Worm (Caenorhabditis elegans) whole organism, L4 larva: ENCODE data around the gene Y75B7AL.2.

Source experiments
- F49E8.2 ChIP-seq: sonication (generic microtip); optimal IDR thresholded peaks from 2 replicates; lab custom pipeline; 2016; ENCODE audit warnings: missing compliant biosample characterization, mild to moderate bottlenecking, missing genetic modification characterization, borderline replicate concordance
- R02D3.7 ChIP-seq: fragments of 150-350 bp; sonication (generic microtip); optimal IDR thresholded peaks from 3 replicates; lab custom pipeline; 2014; ENCODE audit warnings: missing biosample characterization, missing genetic modification characterization
- Y5F2A.4 ChIP-seq: fragments of 200-800 bp; sonication (Bioruptor generic); optimal IDR thresholded peaks from 2 replicates; lab custom pipeline; 2018; ENCODE audit warnings: mild to moderate bottlenecking, missing genetic modification characterization, missing compliant biosample characterization
- Y75B8A.6 ChIP-seq: fragments of 200-800 bp; sonication (Bioruptor generic); IDR thresholded peaks from 2 replicates; pipeline ENCODE4 v1.3.6; 2022; ENCODE audit warnings: missing genetic modification reagents, missing genetic modification characterization, missing compliant biosample characterization
- aha-1 ChIP-seq: fragments of 150-350 bp; peaks from one replicate; lab custom pipeline; 2014; ENCODE audit warnings: missing biosample characterization, missing genetic modification characterization
- attf-4 ChIP-seq: sonication (generic microtip); optimal IDR thresholded peaks from 3 replicates; lab custom pipeline; 2017; ENCODE audit warnings: missing biosample characterization, missing genetic modification characterization
- ceh-28 ChIP-seq: fragments of 150-350 bp; optimal IDR thresholded peaks from 2 replicates; lab custom pipeline; 2014; ENCODE audit warnings: missing biosample characterization, missing genetic modification reagents, missing genetic modification characterization
- ceh-44 ChIP-seq: fragments of 200-800 bp; sonication (Bioruptor generic); IDR thresholded peaks from 2 replicates; pipeline ENCODE4 v1.3.6; 2022; ENCODE audit warnings: missing genetic modification reagents, missing genetic modification characterization, missing compliant biosample characterization
- ceh-82 ChIP-seq: sonication (generic microtip); optimal IDR thresholded peaks from 2 replicates; lab custom pipeline; 2017; ENCODE audit warnings: missing biosample characterization, missing genetic modification characterization
- ces-1 ChIP-seq: fragments of 150-350 bp; sonication (generic microtip); optimal IDR thresholded peaks from 4 replicates; lab custom pipeline; 2014; ENCODE audit warnings: missing biosample characterization, missing genetic modification reagents, missing genetic modification characterization
- daf-16 ChIP-seq, 3 experiments: sonication (generic microtip); optimal IDR thresholded peaks; 2 replicates each; lab custom pipeline; 2016 to 2017; ENCODE audit warnings: missing genetic modification characterization in 3 of 3, missing genetic modification reagents in 3 of 3, mild to moderate bottlenecking in 2 of 3, missing compliant biosample characterization in 2 of 3, missing biosample characterization in 1 of 3, moderate library complexity in 1 of 3
- dmd-6 ChIP-seq: fragments of 200-800 bp; sonication (Bioruptor generic); IDR thresholded peaks from 2 replicates; pipeline ENCODE4 v1.3.6; 2022; ENCODE audit warnings: missing genetic modification reagents, missing genetic modification characterization, missing compliant biosample characterization
- dmd-9 ChIP-seq: fragments of 200-800 bp; sonication (Bioruptor generic); IDR thresholded peaks from 2 replicates; pipeline ENCODE4 v1.3.6; 2022; ENCODE audit warnings: missing genetic modification reagents, missing genetic modification characterization, missing compliant biosample characterization
- dpl-1 ChIP-seq: fragments of 150-350 bp; optimal IDR thresholded peaks from 2 replicates; lab custom pipeline; 2014; ENCODE audit warnings: missing biosample characterization, missing genetic modification reagents, missing genetic modification characterization
- duxl-1 ChIP-seq: sonication (generic microtip); optimal IDR thresholded peaks from 2 replicates; lab custom pipeline; 2016; ENCODE audit warnings: mild to moderate bottlenecking, missing genetic modification characterization, moderate library complexity, missing compliant biosample characterization; ENCODE audit not compliant: poor library complexity
- fkh-10 ChIP-seq: fragments of 150-350 bp; optimal IDR thresholded peaks from 2 replicates; lab custom pipeline; 2014; ENCODE audit warnings: missing biosample characterization, missing genetic modification reagents, missing genetic modification characterization
- fos-1 ChIP-seq: fragments of 150-350 bp; optimal IDR thresholded peaks from 2 replicates; lab custom pipeline; 2014; ENCODE audit warnings: missing biosample characterization, missing genetic modification characterization
- hif-1 ChIP-seq, 2 experiments: sonication (generic microtip); optimal IDR thresholded peaks; 2 replicates each; lab custom pipeline; 2016 to 2017; ENCODE audit warnings: missing compliant biosample characterization in 2 of 2, missing genetic modification characterization in 2 of 2, missing genetic modification reagents in 2 of 2, missing genotype in 2 of 2, mild to moderate bottlenecking in 1 of 2
- hlh-11 ChIP-seq: fragments of 200-800 bp; sonication (Bioruptor generic); optimal IDR thresholded peaks from 2 replicates; lab custom pipeline; 2018; ENCODE audit warnings: mild to moderate bottlenecking, missing genetic modification characterization, missing compliant biosample characterization
- hlh-30 ChIP-seq: sonication (generic microtip); optimal IDR thresholded peaks from 2 replicates; lab custom pipeline; 2017; ENCODE audit warnings: antibody characterized with exemption, mild to moderate bottlenecking, missing genetic modification characterization, missing compliant biosample characterization; ENCODE audit not compliant: insufficient read depth
- lin-1 ChIP-seq: fragments of 200-800 bp; sonication (Bioruptor generic); IDR thresholded peaks from 2 replicates; pipeline ENCODE4 v1.3.6; 2022; ENCODE audit warnings: missing genetic modification reagents, missing genetic modification characterization, missing compliant biosample characterization
- lin-15B ChIP-seq: fragments of 150-350 bp; sonication (generic microtip); optimal IDR thresholded peaks from 3 replicates; lab custom pipeline; 2014; ENCODE audit warnings: missing biosample characterization, missing genetic modification characterization
- lir-3 ChIP-seq: sonication (generic microtip); optimal IDR thresholded peaks from 2 replicates; lab custom pipeline; 2016; ENCODE audit warnings: mild to moderate bottlenecking, missing genetic modification characterization, missing compliant biosample characterization
- mep-1 ChIP-seq: fragments of 150-350 bp; sonication (generic microtip); optimal IDR thresholded peaks from 3 replicates; lab custom pipeline; 2014; ENCODE audit warnings: missing biosample characterization, missing genetic modification characterization
- mxl-3 ChIP-seq: fragments of 200-800 bp; sonication (Bioruptor generic); optimal IDR thresholded peaks from 2 replicates; lab custom pipeline; 2018; ENCODE audit warnings: mild to moderate bottlenecking, missing genetic modification characterization, missing compliant biosample characterization
- nhr-10 ChIP-seq: fragments of 150-350 bp; optimal IDR thresholded peaks from 2 replicates; lab custom pipeline; 2014; ENCODE audit warnings: missing biosample characterization, missing genetic modification characterization
- nhr-102 ChIP-seq: sonication (generic microtip); optimal IDR thresholded peaks from 2 replicates; lab custom pipeline; 2016; ENCODE audit warnings: mild to moderate bottlenecking, missing genetic modification characterization, moderate library complexity, missing compliant biosample characterization
- nhr-237 ChIP-seq: sonication (generic microtip); optimal IDR thresholded peaks from 2 replicates; lab custom pipeline; 2017; ENCODE audit warnings: missing biosample characterization, missing genetic modification characterization
- nhr-28 ChIP-seq: fragments of 150-350 bp; optimal IDR thresholded peaks from 2 replicates; lab custom pipeline; 2014; ENCODE audit warnings: missing biosample characterization, missing genetic modification characterization
- nhr-41 ChIP-seq: fragments of 200-800 bp; sonication (Bioruptor generic); IDR thresholded peaks from 2 replicates; pipeline ENCODE4 v1.3.6; 2022; ENCODE audit warnings: missing genetic modification reagents, missing genetic modification characterization, missing compliant biosample characterization
- nhr-42 ChIP-seq: fragments of 200-800 bp; sonication (Bioruptor generic); IDR thresholded peaks from 2 replicates; pipeline ENCODE4 v1.3.6; 2022; ENCODE audit warnings: missing genetic modification characterization, missing compliant biosample characterization
- nhr-77 ChIP-seq: fragments of 150-350 bp; optimal IDR thresholded peaks from 2 replicates; lab custom pipeline; 2014; ENCODE audit warnings: missing biosample characterization, missing genetic modification characterization
- pqm-1 ChIP-seq: sonication (generic microtip); optimal IDR thresholded peaks from 2 replicates; lab custom pipeline; 2017; ENCODE audit warnings: missing biosample characterization, missing genetic modification characterization
- sdz-12 ChIP-seq: fragments of 200-800 bp; sonication (Bioruptor generic); optimal IDR thresholded peaks from 2 replicates; lab custom pipeline; 2018; ENCODE audit warnings: mild to moderate bottlenecking, missing genetic modification characterization, missing compliant biosample characterization
- set-16 ChIP-seq: fragments of 200-800 bp; sonication (Bioruptor generic); IDR thresholded peaks from 2 replicates; pipeline ENCODE4 v1.3.6; 2022; ENCODE audit warnings: missing genetic modification reagents, missing genetic modification characterization, missing compliant biosample characterization
- skn-1 ChIP-seq: fragments of 150-350 bp; optimal IDR thresholded peaks from 2 replicates; lab custom pipeline; 2014; ENCODE audit warnings: missing biosample characterization, missing genetic modification characterization
- snpc-4 ChIP-seq: fragments of 150-350 bp; optimal IDR thresholded peaks from 2 replicates; lab custom pipeline; 2014; ENCODE audit warnings: missing biosample characterization, missing genetic modification characterization
- spr-1 ChIP-seq: sonication (generic microtip); optimal IDR thresholded peaks from 2 replicates; lab custom pipeline; 2016; ENCODE audit warnings: mild to moderate bottlenecking, missing genetic modification characterization, missing compliant biosample characterization
- tag-97 ChIP-seq: fragments of 200-800 bp; sonication (Bioruptor generic); IDR thresholded peaks from 2 replicates; pipeline ENCODE4 v1.3.6; 2022; ENCODE audit warnings: missing genetic modification characterization, missing compliant biosample characterization
- tra-1 ChIP-seq: fragments of 200-800 bp; sonication (Bioruptor generic); IDR thresholded peaks from 2 replicates; pipeline ENCODE4 v1.3.6; 2022; ENCODE audit warnings: missing genetic modification reagents, missing genetic modification characterization, missing compliant biosample characterization
- unc-62 ChIP-seq, 3 experiments: fragments of 150-350 bp in 1 of 3; sonication (generic microtip); optimal IDR thresholded peaks in 2 of 3; peaks in 1 of 3; 1 replicate in 1 of 3; 2 replicates in 2 of 3; lab custom pipeline; 2014 to 2017; ENCODE audit warnings: missing biosample characterization in 3 of 3, missing genetic modification characterization in 3 of 3, missing genetic modification reagents in 3 of 3, missing genotype in 1 of 3
- zfp-3 ChIP-seq: fragments of 200-800 bp; sonication (Bioruptor generic); conservative IDR thresholded peaks from 2 replicates; pipeline ENCODE4 v1.3.6; 2022; ENCODE audit warnings: missing genetic modification reagents, missing genetic modification characterization, missing compliant biosample characterization
- ztf-11 ChIP-seq: fragments of 150-350 bp; optimal IDR thresholded peaks from 2 replicates; lab custom pipeline; 2014; ENCODE audit warnings: missing biosample characterization, missing genetic modification characterization

The Y75B7AL.2 gene

ce11 chrV:1388247-1388646, 30.3 kb upstream of the Y75B7AL.2 start:
- TF ChIP-seq R02D3.7 (tag; lab: Kevin White, UChicago) (no peak), mxl-3 (GFP tag; lab: Kevin White, UChicago) (no peak), tag-97 (GFP tag; lab: Robert Waterston, UW) (no peak), lir-3 (no peak), snpc-4 (tag; lab: Kevin White, UChicago) (no peak), skn-1 (tag; lab: Kevin White, UChicago) (no peak), hlh-30 (tag; lab: Kevin White, UChicago) (no peak), Y5F2A.4 (no peak), F49E8.2 (tag; lab: Kevin White, UChicago) (no peak), lin-1 (GFP tag; lab: Robert Waterston, UW) (no peak), set-16 (GFP tag; lab: Robert Waterston, UW) (no peak), hlh-11 (tag; lab: Kevin White, UChicago) (peak; percentile 5), unc-62 (GFP tag; optimal IDR thresholded peaks at IDR 0.05 in 1 of 2; lab: Kevin White, UChicago) (no peak), unc-62 (tag; optimal IDR thresholded peaks at IDR 0.05; lab: Kevin White, UChicago) (no peak), aha-1 (peak; percentile 47), zfp-3 (no peak), spr-1 (tag; lab: Kevin White, UChicago) (no peak), sdz-12 (no peak), nhr-41 (GFP tag; lab: Robert Waterston, UW) (no peak), pqm-1 (tag; lab: Kevin White, UChicago) (peak; percentile 28), nhr-237 (tag; lab: Kevin White, UChicago) (no peak), lin-15B (tag; lab: Kevin White, UChicago) (no peak), ztf-11 (tag; lab: Kevin White, UChicago) (no peak), nhr-10 (no peak), dpl-1 (GFP tag; lab: Kevin White, UChicago) (no peak), fos-1 (tag; lab: Kevin White, UChicago) (no peak), mep-1 (tag; lab: Kevin White, UChicago) (no peak), nhr-102 (tag; lab: Kevin White, UChicago) (no peak), tra-1 (GFP tag; lab: Robert Waterston, UW) (no peak), duxl-1 (tag; lab: Kevin White, UChicago) (no peak), dmd-9 (no peak), nhr-42 (GFP tag; lab: Robert Waterston, UW) (no peak), nhr-77 (tag; lab: Kevin White, UChicago) (peak; percentile 12), ceh-28 (tag; lab: Kevin White, UChicago) (no peak), attf-4 (tag; lab: Kevin White, UChicago) (no peak), dmd-6 (peak; percentile 26; the same call in 1 of the 2 replicates), nhr-28 (tag; lab: Kevin White, UChicago) (peak; percentile 40), Y75B8A.6 (no peak), ceh-82 (tag; lab: Kevin White, UChicago) (no peak), fkh-10 (GFP tag; lab: Kevin White, UChicago) (no peak), hif-1 (tag; optimal IDR thresholded peaks at IDR 0.05; lab: Kevin White, UChicago) (no peak), daf-16 (GFP tag; optimal IDR thresholded peaks at IDR 0.05; lab: Kevin White, UChicago) (no peak), daf-16 (tag; optimal IDR thresholded peaks at IDR 0.05; lab: Kevin White, UChicago) (peak; percentile 52), ces-1 (GFP tag; lab: Kevin White, UChicago) (no peak), ceh-44 (GFP tag; lab: Robert Waterston, UW) (no peak)
